Worm (Caenorhabditis elegans) whole organism, mixed stage, embryonic: ENCODE measurements around the gene C14H10.2.

ENCODE experiments used
- blmp-1 ChIP-seq: fragments of 150-350 bp; optimal IDR thresholded peaks from 2 replicates; lab custom pipeline; 2014; ENCODE audit warnings: missing biosample characterization, missing genetic modification characterization
- cnd-1 ChIP-seq: fragments of 200-800 bp; sonication (Bioruptor generic); optimal IDR thresholded peaks from 2 replicates; lab custom pipeline; 2018; ENCODE audit warnings: mild to moderate bottlenecking, missing genetic modification characterization, missing compliant biosample characterization
- elt-1 ChIP-seq: sonication (generic microtip); optimal IDR thresholded peaks from 2 replicates; lab custom pipeline; 2017; ENCODE audit warnings: missing genetic modification characterization, mild to moderate bottlenecking, missing compliant biosample characterization, antibody characterized with exemption, moderate library complexity, borderline replicate concordance; ENCODE audit not compliant: insufficient read depth
- lin-32 ChIP-seq: fragments of 200-800 bp; sonication (Bioruptor generic); optimal IDR thresholded peaks from 2 replicates; lab custom pipeline; 2018; ENCODE audit warnings: mild to moderate bottlenecking, missing genetic modification characterization, missing compliant biosample characterization
- nhr-12 ChIP-seq: fragments of 150-350 bp; optimal IDR thresholded peaks from 2 replicates; lab custom pipeline; 2014; ENCODE audit warnings: missing biosample characterization, missing genetic modification characterization
- nhr-237 ChIP-seq: fragments of 150-350 bp; optimal IDR thresholded peaks from 2 replicates; lab custom pipeline; 2014; ENCODE audit warnings: missing biosample characterization, missing genetic modification characterization
- nhr-28 ChIP-seq: fragments of 150-350 bp; optimal IDR thresholded peaks from 2 replicates; lab custom pipeline; 2014; ENCODE audit warnings: missing biosample characterization, missing genetic modification characterization
- snpc-4 ChIP-seq: fragments of 150-350 bp; optimal IDR thresholded peaks from 2 replicates; lab custom pipeline; 2014; ENCODE audit warnings: missing biosample characterization, missing genetic modification characterization
- unc-39 ChIP-seq: fragments of 150-350 bp; optimal IDR thresholded peaks from 2 replicates; lab custom pipeline; 2014; ENCODE audit warnings: missing biosample characterization, missing genetic modification characterization
- unc-62 ChIP-seq: fragments of 150-350 bp; optimal IDR thresholded peaks from 2 replicates; lab custom pipeline; 2014; ENCODE audit warnings: missing biosample characterization, missing genetic modification reagents, missing genetic modification characterization

- TF ChIP-seq blmp-1 (tag; lab: Kevin White, UChicago): no peak
- no peak for TF ChIP-seq cnd-1 (tag; lab: Kevin White, UChicago)
- no peak for TF ChIP-seq unc-39 (tag; lab: Kevin White, UChicago)
- TF ChIP-seq nhr-28 (tag; lab: Kevin White, UChicago): no peak
- TF ChIP-seq unc-62: no peak
- no peak for TF ChIP-seq nhr-237 (tag; lab: Kevin White, UChicago)
- TF ChIP-seq snpc-4 (tag; lab: Kevin White, UChicago): no peak
- no peak for TF ChIP-seq lin-32
- TF ChIP-seq nhr-12 (tag; lab: Kevin White, UChicago): no peak
- no peak for TF ChIP-seq elt-1 (tag; lab: Kevin White, UChicago)
These were observed 33.4 kb downstream of the C14H10.2 start for ce11 chrX:10219184-10219705.
